Fruit fly (Drosophila melanogaster) whole organism: ENCODE data around the gene cue.

ENCODE experiments used
- CG8478 ChIP-seq: fragments of >200 bp; optimal IDR thresholded peaks from 2 replicates; lab custom pipeline; 2018; ENCODE audit warnings: inconsistent platforms
- Dll ChIP-seq: fragments of >200 bp; optimal IDR thresholded peaks from 2 replicates; lab custom pipeline; 2017
- EcR ChIP-seq, 2 experiments: fragments of >200 bp; optimal IDR thresholded peaks; 2 replicates each; lab custom pipeline; 2017; ENCODE audit warnings: missing biosample characterization in 2 of 2, missing genetic modification characterization in 2 of 2, missing genetic modification reagents in 2 of 2
- pan ChIP-seq: fragments of >200 bp; optimal IDR thresholded peaks from 2 replicates; lab custom pipeline; 2017
- psq ChIP-seq: fragments of >200 bp; optimal IDR thresholded peaks from 2 replicates; lab custom pipeline; 2017
- usp ChIP-seq: fragments of >200 bp; optimal IDR thresholded peaks from 2 replicates; lab custom pipeline; 2017; ENCODE audit warnings: missing biosample characterization, missing genetic modification characterization, mixed read lengths

cue gene

dm6 chr3L:1516631-1517273 is at the start of gene cue:
TSS of gene cue (minus strand) at chr3L:1517271.
- TF ChIP-seq EcR (GFP tag; optimal IDR thresholded peaks at IDR 0.05; lab: Kevin White, UChicago) = no peak
- no peak for TF ChIP-seq CG8478 (lab: Kevin White, UChicago)
- TF ChIP-seq psq (lab: Kevin White, UChicago) = no peak
- no peak for TF ChIP-seq Dll
- TF ChIP-seq usp (GFP tag; lab: Kevin White, UChicago) = no peak
- TF ChIP-seq pan = no peak

- TF ChIP-seq CG8478 (lab: Kevin White, UChicago) (no peak), Dll (no peak), usp (GFP tag; lab: Kevin White, UChicago) (no peak), EcR (GFP tag; optimal IDR thresholded peaks at IDR 0.05; lab: Kevin White, UChicago) (no peak), pan (no peak), psq (lab: Kevin White, UChicago) (no peak)
Observed at dm6 chr3L:1565092-1565491, 48.0 kb upstream of the cue start, which contains the start of gene CG12003. TSS of gene CG12003 (plus strand) at chr3L:1565392.

DNA sequence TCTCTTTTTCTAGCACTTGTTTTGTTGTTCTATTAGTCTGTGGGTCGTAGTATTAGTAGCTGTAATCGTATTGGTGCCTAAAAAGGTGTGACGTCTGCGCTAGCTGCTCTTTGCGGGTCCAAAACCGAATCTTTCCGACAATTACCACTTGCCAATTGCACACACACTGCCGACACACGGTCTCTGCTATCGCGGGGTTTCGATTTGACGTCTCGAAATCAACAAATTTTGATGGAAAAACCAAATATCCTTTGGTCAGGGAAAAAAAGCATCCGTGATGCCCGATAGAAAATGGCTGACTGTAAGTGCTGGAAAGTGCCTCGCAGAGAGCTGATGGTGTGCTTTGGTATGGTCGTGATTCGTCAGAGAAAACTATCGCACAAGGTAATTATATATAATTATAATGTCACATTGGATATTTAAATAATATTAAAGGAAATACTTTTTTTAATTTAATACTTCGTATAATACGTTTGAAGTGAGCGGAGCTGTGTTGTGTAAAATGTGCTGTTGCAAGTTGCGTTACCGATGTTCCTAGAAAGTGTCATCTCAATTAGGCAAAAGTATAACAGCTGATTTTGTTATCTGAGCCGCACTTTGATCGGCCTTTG is 41.2 kb upstream of the cue start, which contains the start of the genes Pex10 and CG12099:
TSS of gene Pex10 (plus strand) at position 51 of the 611 bp plus-strand sequence.
TSS of gene CG12099 (minus strand) at position 307 of the 611 bp plus-strand sequence.
- no peak for TF ChIP-seq Dll
- no peak for TF ChIP-seq EcR (GFP tag; optimal IDR thresholded peaks at IDR 0.05; lab: Kevin White, UChicago)
- TF ChIP-seq usp (GFP tag; lab: Kevin White, UChicago) = no peak
- no peak for TF ChIP-seq CG8478 (lab: Kevin White, UChicago)
- TF ChIP-seq pan = no peak
- TF ChIP-seq psq (lab: Kevin White, UChicago) = no peak

- no peak for TF ChIP-seq psq (lab: Kevin White, UChicago)
- no peak for TF ChIP-seq usp (GFP tag; lab: Kevin White, UChicago)
- TF ChIP-seq pan = no peak
- no peak for TF ChIP-seq EcR (GFP tag; optimal IDR thresholded peaks at IDR 0.05; lab: Kevin White, UChicago)
- TF ChIP-seq CG8478 (lab: Kevin White, UChicago) = no peak
Observed at dm6 chr3L:1553193-1553592, 36.1 kb upstream of the cue start, which contains the start of gene Pcyt2. TSS of gene Pcyt2 (plus strand) at chr3L:1553493.

dm6 chr3L:1550914-1551313 is 33.8 kb upstream of the cue start:
- TF ChIP-seq Dll (no peak), pan (no peak), usp (GFP tag; lab: Kevin White, UChicago) (no peak), psq (lab: Kevin White, UChicago) (no peak), EcR (GFP tag; optimal IDR thresholded peaks at IDR 0.05; lab: Kevin White, UChicago) (no peak), CG8478 (lab: Kevin White, UChicago) (no peak)

DNA sequence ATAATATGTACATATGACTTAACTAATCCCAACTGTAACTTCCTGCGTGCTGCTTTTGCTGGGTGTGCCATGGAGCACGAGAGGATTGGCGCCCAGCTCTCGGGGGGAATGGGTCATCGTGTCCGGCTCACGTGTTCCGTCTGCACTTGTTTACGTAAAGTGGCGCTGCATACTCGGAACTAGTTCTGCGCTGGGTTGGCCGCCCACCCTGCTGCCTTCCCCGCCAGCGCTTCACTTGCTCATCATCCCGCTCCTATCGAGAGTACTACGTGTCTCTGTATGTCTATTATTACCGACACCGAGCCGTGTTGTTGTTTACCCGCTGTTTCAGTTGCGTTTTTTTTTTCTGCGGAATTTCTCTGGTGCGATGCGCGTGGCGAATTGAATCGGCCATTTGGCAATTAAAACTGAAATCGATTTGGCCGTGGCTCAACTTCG is 32.6 kb upstream of the cue start:
- TF ChIP-seq psq (lab: Kevin White, UChicago) (no peak), Dll (no peak), pan (no peak), CG8478 (lab: Kevin White, UChicago) (no peak), usp (GFP tag; lab: Kevin White, UChicago) (no peak), EcR (GFP tag; optimal IDR thresholded peaks at IDR 0.05; lab: Kevin White, UChicago) (no peak)

DNA sequence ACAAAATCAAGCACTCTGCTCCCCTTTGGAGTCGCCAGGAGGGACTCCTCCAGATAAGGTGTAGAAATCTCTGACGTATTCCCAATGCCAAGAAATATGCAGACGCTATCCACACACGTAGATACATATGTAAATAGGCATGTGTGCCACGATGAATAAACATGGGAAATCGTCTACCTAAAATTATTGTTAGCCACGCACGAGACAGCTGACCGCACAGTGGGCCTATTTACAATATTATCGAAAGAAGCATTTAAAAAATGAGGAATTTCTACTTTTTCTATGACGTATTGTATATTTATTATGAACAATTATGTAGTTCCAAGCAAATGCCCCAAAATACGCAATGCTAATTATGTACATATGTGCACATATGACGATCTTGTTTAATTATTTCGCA is 32.1 kb upstream of the cue start:
- TF ChIP-seq psq (lab: Kevin White, UChicago) (no peak), EcR (GFP tag; optimal IDR thresholded peaks at IDR 0.05; lab: Kevin White, UChicago) (no peak), usp (GFP tag; lab: Kevin White, UChicago) (no peak), CG8478 (lab: Kevin White, UChicago) (no peak), Dll (no peak), pan (no peak)

dm6 chr3L:1548345-1548970 is 31.4 kb upstream of the cue start:
- TF ChIP-seq Dll (no peak), psq (lab: Kevin White, UChicago) (no peak), usp (GFP tag; lab: Kevin White, UChicago) (no peak), EcR (GFP tag; optimal IDR thresholded peaks at IDR 0.05; lab: Kevin White, UChicago) (no peak), CG8478 (lab: Kevin White, UChicago) (no peak), pan (no peak)

DNA sequence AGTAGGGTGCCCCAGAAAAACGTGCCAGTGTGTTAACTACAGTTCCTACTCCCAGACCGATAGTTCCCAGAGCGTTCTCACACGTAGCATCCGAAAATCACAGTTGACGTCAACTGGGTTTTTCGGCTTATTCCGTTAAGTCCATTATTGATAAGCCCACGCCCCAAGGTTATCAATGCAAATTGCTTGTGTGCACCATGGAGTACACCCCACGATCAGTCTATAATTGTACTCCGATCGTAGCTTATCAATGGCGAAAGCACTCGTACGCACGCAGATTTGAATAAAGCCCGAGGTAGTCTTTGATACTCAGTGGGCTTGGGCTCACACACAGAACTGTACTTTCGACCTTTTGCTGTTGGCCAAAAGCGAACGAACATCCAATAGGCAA is 30.0 kb upstream of the cue start:
- no peak for TF ChIP-seq CG8478 (lab: Kevin White, UChicago)
- no peak for TF ChIP-seq usp (GFP tag; lab: Kevin White, UChicago)
- no peak for TF ChIP-seq psq (lab: Kevin White, UChicago)
- no peak for TF ChIP-seq Dll
- no peak for TF ChIP-seq pan
- TF ChIP-seq EcR (GFP tag; optimal IDR thresholded peaks at IDR 0.05; lab: Kevin White, UChicago) = no peak

DNA sequence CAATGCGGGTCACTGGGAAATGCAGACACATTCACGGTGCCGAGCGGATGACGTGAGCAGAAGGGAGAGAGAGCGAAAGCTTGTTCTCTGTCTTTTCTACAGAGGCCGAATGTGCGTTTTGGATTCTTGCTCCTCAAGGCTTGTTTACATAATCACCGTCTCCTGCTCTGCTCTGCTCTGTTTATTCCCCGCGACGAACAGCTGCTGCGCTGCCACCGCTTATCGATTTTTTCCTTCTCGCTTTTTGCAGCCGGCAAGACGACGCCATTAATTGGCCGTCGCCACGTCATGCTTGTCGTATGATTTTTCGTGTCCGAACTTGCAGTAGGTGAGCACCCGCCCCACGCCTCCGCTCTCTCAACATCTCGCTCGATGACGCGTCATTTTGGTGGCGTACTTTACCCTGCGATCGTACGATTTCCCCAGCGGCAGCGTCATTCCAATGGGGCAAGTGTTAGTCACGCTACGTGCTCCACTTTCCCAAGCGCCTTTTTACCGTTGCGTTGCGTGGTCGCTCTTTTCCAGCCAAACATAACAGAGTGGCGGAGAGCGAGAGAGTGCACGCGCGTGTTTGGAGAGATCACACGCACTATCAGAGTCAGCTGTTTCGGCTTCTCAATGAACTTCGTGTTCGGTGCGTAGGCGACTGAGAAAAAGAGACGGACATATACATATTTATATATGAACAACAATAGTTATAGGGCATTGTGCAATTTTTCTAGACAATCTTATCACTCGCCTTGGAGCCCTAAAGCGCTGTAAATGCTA is 29.5 kb upstream of the cue start:
- TF ChIP-seq pan (no peak), Dll (peak; percentile 77)

- TF ChIP-seq pan (no peak), Dll (no peak), psq (lab: Kevin White, UChicago) (no peak), CG8478 (lab: Kevin White, UChicago) (no peak), EcR (GFP tag; optimal IDR thresholded peaks at IDR 0.05; lab: Kevin White, UChicago) (no peak), usp (GFP tag; lab: Kevin White, UChicago) (no peak)
Observed at dm6 chr3L:1545693-1546329, 28.7 kb upstream of the cue start, which contains the start of the genes CG32313 and Pcyt1. TSS of gene CG32313 (minus strand) at chr3L:1545743. TSS of gene Pcyt1 (plus strand) at chr3L:1546092.
